Worm (Caenorhabditis elegans): ENCODE measurements around the gene C54D10.10.

The C54D10.10 gene

ce11 chrV:12460583-12460982, 10.8 kb upstream of the C54D10.10 start:
- TF ChIP-seq unc-55 (GFP tag; optimal IDR thresholded peaks at IDR 0.05) (peak; percentile 38), ztf-11 (tag; optimal IDR thresholded peaks at IDR 0.05) (no peak)

ce11 chrV:12455695-12456094, 5.9 kb upstream of the C54D10.10 start:
- TF ChIP-seq mdl-1 (tag; optimal IDR thresholded peaks at IDR 0.05) (no peak), ceh-82 (tag; optimal IDR thresholded peaks at IDR 0.05) (no peak), unc-39 (tag; optimal IDR thresholded peaks at IDR 0.05) (no peak), R02D3.7 (tag; optimal IDR thresholded peaks at IDR 0.05) (no peak), ama-1 (optimal IDR thresholded peaks at IDR 0.05) (no peak)

ce11 chrV:12450441-12450840, 639 bp upstream of the C54D10.10 start, which contains the start of gene F28C1.1:
TSS of gene F28C1.1 (plus strand) at chrV:12450805.
- TF ChIP-seq fos-1 (tag; optimal IDR thresholded peaks at IDR 0.05) (no peak), peb-1 (tag; optimal IDR thresholded peaks at IDR 0.05) (no peak), nhr-21 (tag; optimal IDR thresholded peaks at IDR 0.05) (no peak), C34F6.9 (tag; optimal IDR thresholded peaks at IDR 0.05) (peak; percentile 40), ztf-1 (GFP tag; conservative IDR thresholded peaks at IDR 0.05) (no peak), lin-39 (tag; optimal IDR thresholded peaks at IDR 0.05) (no peak), egl-27 (tag; optimal IDR thresholded peaks at IDR 0.05) (no peak), mab-5 (tag; optimal IDR thresholded peaks at IDR 0.05) (no peak), ZK546.5 (tag; optimal IDR thresholded peaks at IDR 0.05) (no peak), sma-3 (GFP tag; optimal IDR thresholded peaks at IDR 0.05) (no peak), mdl-1 (tag; optimal IDR thresholded peaks at IDR 0.05) (no peak), R02D3.7 (tag; optimal IDR thresholded peaks at IDR 0.05) (peak; percentile 29), elt-3 (tag; optimal IDR thresholded peaks at IDR 0.05) (no peak), unc-55 (GFP tag; optimal IDR thresholded peaks at IDR 0.05) (peak; percentile 62), gmeb-1 (tag; optimal IDR thresholded peaks at IDR 0.05) (peak; percentile 89), lsy-2 (tag; optimal IDR thresholded peaks at IDR 0.05) (no peak), Y55F3AM.14 (GFP tag; optimal IDR thresholded peaks at IDR 0.05) (no peak), nhr-11 (tag; optimal IDR thresholded peaks at IDR 0.05) (no peak), snpc-4 (tag; optimal IDR thresholded peaks at IDR 0.05) (no peak), lin-13 (GFP tag; optimal IDR thresholded peaks at IDR 0.05) (peak; percentile 7), nhr-6 (tag; optimal IDR thresholded peaks at IDR 0.05) (no peak), nhr-23 (tag; optimal IDR thresholded peaks at IDR 0.05) (no peak)

ce11 chrV:12446895-12447294, 2.9 kb downstream of the C54D10.10 start, which contains the start of the genes pals-38 and C54D10.9:
TSS of gene pals-38 (minus strand) at chrV:12446995.
TSS of gene C54D10.9 (plus strand) at chrV:12447153.
- TF ChIP-seq Y55F3AM.14 (GFP tag; optimal IDR thresholded peaks at IDR 0.05) (no peak), ztf-11 (tag; optimal IDR thresholded peaks at IDR 0.05) (no peak), nhr-237 (tag; optimal IDR thresholded peaks at IDR 0.05) (no peak), R02D3.7 (tag; optimal IDR thresholded peaks at IDR 0.05) (no peak), nhr-21 (tag; optimal IDR thresholded peaks at IDR 0.05) (no peak), nhr-6 (tag; optimal IDR thresholded peaks at IDR 0.05) (no peak), skn-1 (tag; optimal IDR thresholded peaks at IDR 0.05) (no peak)

- TF ChIP-seq mbf-1 (tag; optimal IDR thresholded peaks at IDR 0.05) (no peak), nhr-77 (tag; optimal IDR thresholded peaks at IDR 0.05) (no peak), nhr-12 (tag; optimal IDR thresholded peaks at IDR 0.05) (no peak), fos-1 (tag; optimal IDR thresholded peaks at IDR 0.05) (peak; percentile 21)
Observed at ce11 chrV:12443754-12444153, 6.0 kb downstream of the C54D10.10 start, which contains the start of gene pals-39. TSS of gene pals-39 (minus strand) at chrV:12443854.

- TF ChIP-seq zag-1 (tag; optimal IDR thresholded peaks at IDR 0.05) = no peak
- no peak for TF ChIP-seq ama-1 (optimal IDR thresholded peaks at IDR 0.05)
- no peak for TF ChIP-seq unc-55 (GFP tag; optimal IDR thresholded peaks at IDR 0.05)
- TF ChIP-seq snpc-4 (tag; optimal IDR thresholded peaks at IDR 0.05) = no peak
- TF ChIP-seq nhr-23 (tag; optimal IDR thresholded peaks at IDR 0.05) = no peak
- TF ChIP-seq nhr-129 (tag; optimal IDR thresholded peaks at IDR 0.05) = no peak
Observed at ce11 chrV:12441420-12441819, 8.4 kb downstream of the C54D10.10 start, which contains the start of gene pals-37. TSS of gene pals-37 (minus strand) at chrV:12441520.
